Worm (Caenorhabditis elegans) whole organism, L1 larva: ENCODE measurements around the gene F47G3.1.

Experiments used
- alr-1 ChIP-seq: fragments of 200-800 bp; sonication (Bioruptor generic); optimal IDR thresholded peaks from 2 replicates; lab custom pipeline; 2018; ENCODE audit warnings: borderline replicate concordance, mild to moderate bottlenecking, missing genetic modification characterization, missing compliant biosample characterization
- aly-2 ChIP-seq: fragments of 150-350 bp; optimal IDR thresholded peaks from 2 replicates; lab custom pipeline; 2014; ENCODE audit warnings: missing biosample characterization, missing genetic modification characterization
- ceh-88 ChIP-seq: fragments of 200-800 bp; sonication (Bioruptor generic); IDR thresholded peaks from 2 replicates; pipeline ENCODE4 v1.3.6; 2022; ENCODE audit warnings: missing genetic modification characterization, missing compliant biosample characterization
- elt-2 ChIP-seq: sonication (generic microtip); optimal IDR thresholded peaks from 2 replicates; lab custom pipeline; 2016; ENCODE audit warnings: missing genetic modification characterization, mild to moderate bottlenecking, inconsistent platforms, missing compliant biosample characterization, missing genetic modification reagents
- elt-3 ChIP-seq, 6 experiments: fragments of 150-350 bp in 1 of 6; sonication (generic microtip); optimal IDR thresholded peaks; 2 replicates each; lab custom pipeline; 2017 to 2018; ENCODE audit warnings: missing biosample characterization in 6 of 6, missing genetic modification characterization in 6 of 6, inconsistent platforms in 1 of 6
- fkh-10 ChIP-seq: sonication (generic microtip); optimal IDR thresholded peaks from 2 replicates; lab custom pipeline; 2017; ENCODE audit warnings: missing biosample characterization, missing genetic modification reagents, missing genetic modification characterization
- hlh-4 ChIP-seq: sonication (generic microtip); optimal IDR thresholded peaks from 2 replicates; lab custom pipeline; 2016; ENCODE audit warnings: mild to moderate bottlenecking, missing genetic modification characterization, missing compliant biosample characterization
- lin-13 ChIP-seq: fragments of 150-350 bp; optimal IDR thresholded peaks from 2 replicates; lab custom pipeline; 2014; ENCODE audit warnings: missing biosample characterization, missing genetic modification reagents, missing genetic modification characterization
- lir-3 ChIP-seq: sonication (generic microtip); optimal IDR thresholded peaks from 2 replicates; lab custom pipeline; 2016; ENCODE audit warnings: mild to moderate bottlenecking, missing genetic modification characterization, moderate library complexity, missing compliant biosample characterization; ENCODE audit not compliant: poor library complexity
- nhr-12 ChIP-seq: sonication (generic microtip); optimal IDR thresholded peaks from 2 replicates; lab custom pipeline; 2017; ENCODE audit warnings: missing biosample characterization, missing genetic modification characterization
- nhr-84 ChIP-seq: sonication (generic microtip); optimal IDR thresholded peaks from 2 replicates; lab custom pipeline; 2017; ENCODE audit warnings: missing biosample characterization, missing genetic modification characterization
- snu-23 ChIP-seq: sonication (generic microtip); optimal IDR thresholded peaks from 2 replicates; lab custom pipeline; 2016; ENCODE audit warnings: missing genetic modification characterization, missing compliant biosample characterization
- ztf-11 ChIP-seq, 2 experiments: sonication (generic microtip); optimal IDR thresholded peaks; 2 replicates each; lab custom pipeline; 2016 to 2017; ENCODE audit warnings: missing genetic modification characterization in 2 of 2, missing biosample characterization in 1 of 2, missing compliant biosample characterization in 1 of 2

ce11 chrX:2430317-2430716, 44.8 kb downstream of the F47G3.1 start:
- no peak for TF ChIP-seq hlh-4
- TF ChIP-seq elt-2: no peak
- TF ChIP-seq ztf-11 (tag; optimal IDR thresholded peaks at IDR 0.05; lab: Kevin White, UChicago): no peak
- TF ChIP-seq lir-3 (tag; lab: Kevin White, UChicago): no peak
- TF ChIP-seq elt-3 (tag; optimal IDR thresholded peaks at IDR 0.05; lab: Kevin White, UChicago): no peak
- TF ChIP-seq snu-23 (GFP tag; lab: Kevin White, UChicago): no peak
- no peak for TF ChIP-seq alr-1
- no peak for TF ChIP-seq nhr-84 (tag; lab: Kevin White, UChicago)
- no peak for TF ChIP-seq aly-2 (tag; lab: Kevin White, UChicago)
- no peak for TF ChIP-seq ceh-88 (GFP tag; lab: Robert Waterston, UW)
- TF ChIP-seq nhr-12 (tag; lab: Kevin White, UChicago): no peak
- no peak for TF ChIP-seq fkh-10 (GFP tag; lab: Kevin White, UChicago)
- no peak for TF ChIP-seq lin-13
